Worm (Caenorhabditis elegans) whole organism, L3 larva: Measurements from ENCODE around the gene micu-1.

Experiments
- ZK546.5 ChIP-seq: sonication (generic microtip); optimal IDR thresholded peaks from 2 replicates; lab custom pipeline; 2017; ENCODE audit warnings: missing biosample characterization, missing genetic modification characterization
- ama-1 ChIP-seq: fragments of 150-350 bp; optimal IDR thresholded peaks from 2 replicates; lab custom pipeline; 2018
- ceh-16 ChIP-seq: sonication (generic microtip); optimal IDR thresholded peaks from 2 replicates; lab custom pipeline; 2017; ENCODE audit warnings: missing biosample characterization, missing genetic modification characterization
- egl-5 ChIP-seq: fragments of 150-350 bp; optimal IDR thresholded peaks from 2 replicates; lab custom pipeline; 2017; ENCODE audit warnings: missing biosample characterization, missing genetic modification reagents, missing genetic modification characterization, inconsistent platforms
- elt-3 ChIP-seq, 3 experiments: fragments of 150-350 bp in 1 of 3; sonication (generic microtip) in 2 of 3; optimal IDR thresholded peaks; 2 replicates in 2 of 3; 4 replicates in 1 of 3; lab custom pipeline; 2014 to 2017; ENCODE audit warnings: missing biosample characterization in 3 of 3, missing genetic modification characterization in 3 of 3
- mdl-1 ChIP-seq: fragments of 150-350 bp; optimal IDR thresholded peaks from 2 replicates; lab custom pipeline; 2014; ENCODE audit warnings: missing biosample characterization, missing genetic modification characterization
- nfya-1 ChIP-seq: sonication (generic microtip); optimal IDR thresholded peaks from 2 replicates; lab custom pipeline; 2017; ENCODE audit warnings: missing genetic modification characterization, mild to moderate bottlenecking, missing compliant biosample characterization, antibody characterized with exemption, moderate library complexity; ENCODE audit not compliant: insufficient read depth
- nhr-11 ChIP-seq: fragments of 150-350 bp; optimal IDR thresholded peaks from 2 replicates; lab custom pipeline; 2014; ENCODE audit warnings: missing biosample characterization, missing genetic modification characterization
- nhr-12 ChIP-seq: fragments of 150-350 bp; optimal IDR thresholded peaks from 2 replicates; lab custom pipeline; 2014; ENCODE audit warnings: missing biosample characterization, missing genetic modification characterization
- nhr-76 ChIP-seq: fragments of 150-350 bp; sonication (generic microtip); optimal IDR thresholded peaks from 5 replicates; lab custom pipeline; 2014; ENCODE audit warnings: missing biosample characterization, missing genetic modification characterization
- pqm-1 ChIP-seq: fragments of 150-350 bp; optimal IDR thresholded peaks from 2 replicates; lab custom pipeline; 2017; ENCODE audit warnings: missing biosample characterization, missing genetic modification characterization, inconsistent platforms
- unc-39 ChIP-seq: sonication (generic microtip); optimal IDR thresholded peaks from 4 replicates; lab custom pipeline; 2017; ENCODE audit warnings: missing biosample characterization, missing genetic modification characterization
- zag-1 ChIP-seq: fragments of 150-350 bp; optimal IDR thresholded peaks from 2 replicates; lab custom pipeline; 2014; ENCODE audit warnings: missing biosample characterization, missing genetic modification characterization
- ztf-11 ChIP-seq: fragments of 150-350 bp; optimal IDR thresholded peaks from 2 replicates; lab custom pipeline; 2014; ENCODE audit warnings: missing biosample characterization, missing genetic modification characterization

ce11 chrIV:13309636-13310035 lies 11.9 kb downstream of the micu-1 start:
- TF ChIP-seq mdl-1 (tag; lab: Kevin White, UChicago) (no peak), nhr-11 (no peak), ZK546.5 (tag; lab: Kevin White, UChicago) (no peak), ztf-11 (tag; lab: Kevin White, UChicago) (no peak), unc-39 (tag; lab: Kevin White, UChicago) (no peak), nfya-1 (tag; lab: Kevin White, UChicago) (peak; percentile 70), ama-1 (lab: Kevin White, UChicago) (no peak), elt-3 (tag; optimal IDR thresholded peaks at IDR 0.05; lab: Kevin White, UChicago) (no peak), zag-1 (tag; lab: Kevin White, UChicago) (no peak), ceh-16 (tag; lab: Kevin White, UChicago) (no peak), pqm-1 (tag; lab: Kevin White, UChicago) (no peak), nhr-12 (no peak), nhr-76 (no peak), egl-5 (tag; lab: Kevin White, UChicago) (no peak)
